Worm (Caenorhabditis elegans): ENCODE measurements around the gene F53F8.4.

F53F8.4 gene

ce11 chrV:20691585-20691984 lies at the start of gene F53F8.4:
Gene F53F8.4, minus strand, starts transcription at chrV:20691685.
- no peak for TF ChIP-seq rpc-1 (optimal IDR thresholded peaks at IDR 0.05)
- no peak for TF ChIP-seq rpc-1 (tag; optimal IDR thresholded peaks at IDR 0.05)
- no peak for TF ChIP-seq F55B11.4 (tag; optimal IDR thresholded peaks at IDR 0.05; ENCODE audit: borderline replicate concordance, insufficient read depth)
- no peak for TF ChIP-seq akir-1 (GFP tag; optimal IDR thresholded peaks at IDR 0.05)
- no peak for TF ChIP-seq hrde-1 (tag; optimal IDR thresholded peaks at IDR 0.05; ENCODE audit: borderline replicate concordance)
- TF ChIP-seq let-607 (tag; optimal IDR thresholded peaks at IDR 0.05) = no peak
- no peak for TF ChIP-seq madf-3 (GFP tag; IDR thresholded peaks at IDR 0.05)
- TF ChIP-seq F10E7.11 (tag; optimal IDR thresholded peaks at IDR 0.05) = no peak
- TF ChIP-seq B0336.3 (GFP tag; IDR thresholded peaks at IDR 0.05) = no peak
- TF ChIP-seq hmg-20 (GFP tag; IDR thresholded peaks at IDR 0.05) = no peak
- TF ChIP-seq egl-18 (GFP tag; IDR thresholded peaks at IDR 0.05) = no peak

ce11 chrV:20739387-20739786 lies 47.9 kb upstream of the F53F8.4 start:
- TF ChIP-seq Y79H2A.3 (GFP tag; conservative IDR thresholded peaks at IDR 0.05) (no peak), aptf-2 (GFP tag; conservative IDR thresholded peaks at IDR 0.05) (no peak), hlh-12 (tag; optimal IDR thresholded peaks at IDR 0.05) (no peak), ceh-27 (GFP tag; optimal IDR thresholded peaks at IDR 0.05) (no peak)

ce11 chrV:20734658-20735057 lies 43.2 kb upstream of the F53F8.4 start, which contains the start of gene srxa-6:
Gene srxa-6, plus strand, starts transcription at chrV:20734958.
- TF ChIP-seq hlh-12 (tag; optimal IDR thresholded peaks at IDR 0.05) = no peak
- TF ChIP-seq nfyb-1 (GFP tag; IDR thresholded peaks at IDR 0.05) = no peak
- no peak for TF ChIP-seq ceh-27 (GFP tag; optimal IDR thresholded peaks at IDR 0.05)
- TF ChIP-seq sea-2 (GFP tag; IDR thresholded peaks at IDR 0.05) = no peak
- no peak for TF ChIP-seq attf-6 (GFP tag; IDR thresholded peaks at IDR 0.05)
- TF ChIP-seq B0261.1 (tag; optimal IDR thresholded peaks at IDR 0.05) = no peak
- TF ChIP-seq athp-1 (tag; optimal IDR thresholded peaks at IDR 0.05) = no peak
- no peak for TF ChIP-seq lin-35 (GFP tag; optimal IDR thresholded peaks at IDR 0.05)

- TF ChIP-seq attf-6 (GFP tag; IDR thresholded peaks at IDR 0.05) (no peak), lin-40 (tag; optimal IDR thresholded peaks at IDR 0.05) (no peak), rcor-1 (GFP tag; IDR thresholded peaks at IDR 0.05) (no peak), hsf-1 (GFP tag; IDR thresholded peaks at IDR 0.05) (no peak), attf-3 (GFP tag; conservative IDR thresholded peaks at IDR 0.05) (no peak), lin-54 (GFP tag; optimal IDR thresholded peaks at IDR 0.05) (no peak), tbp1 (GFP tag; optimal IDR thresholded peaks at IDR 0.05) (no peak), Y53F4B.3 (GFP tag; IDR thresholded peaks at IDR 0.05) (no peak), snpc-1.3 (tag; optimal IDR thresholded peaks at IDR 0.05; ENCODE audit: insufficient read depth) (no peak), nhr-90 (tag; optimal IDR thresholded peaks at IDR 0.05) (no peak), C06A6.2 (GFP tag; conservative IDR thresholded peaks at IDR 0.05) (no peak), bed-1 (GFP tag; IDR thresholded peaks at IDR 0.05) (no peak), ceh-91 (GFP tag; IDR thresholded peaks at IDR 0.05) (no peak)
Measured at ce11 chrV:20731787-20732186, 40.3 kb upstream of the F53F8.4 start, which contains the start of gene srxa-1. Gene srxa-1, plus strand, starts transcription at chrV:20732087.
